Worm (Caenorhabditis elegans) whole organism, L4 larva: ENCODE data around the gene sups-1.

Experiments
- D1046.2 ChIP-seq: fragments of 200-800 bp; sonication (Bioruptor generic); IDR thresholded peaks from 2 replicates; pipeline ENCODE4 v1.3.6; 2022; ENCODE audit warnings: missing genetic modification characterization, missing compliant biosample characterization
- F49E8.2 ChIP-seq: sonication (generic microtip); optimal IDR thresholded peaks from 2 replicates; lab custom pipeline; 2016; ENCODE audit warnings: missing compliant biosample characterization, mild to moderate bottlenecking, missing genetic modification characterization, borderline replicate concordance
- T26A8.4 ChIP-seq: fragments of 200-800 bp; sonication (Bioruptor generic); IDR thresholded peaks from 2 replicates; pipeline ENCODE4 v1.3.6; 2022; ENCODE audit warnings: missing genetic modification characterization, missing compliant biosample characterization
- Y105C5A.15 ChIP-seq: fragments of 200-800 bp; sonication (Bioruptor generic); IDR thresholded peaks from 2 replicates; pipeline ENCODE4 v1.3.6; 2022; ENCODE audit warnings: missing genetic modification characterization, missing compliant biosample characterization
- Y75B8A.6 ChIP-seq: fragments of 200-800 bp; sonication (Bioruptor generic); IDR thresholded peaks from 2 replicates; pipeline ENCODE4 v1.3.6; 2022; ENCODE audit warnings: missing genetic modification reagents, missing genetic modification characterization, missing compliant biosample characterization
- aha-1 ChIP-seq: fragments of 150-350 bp; peaks from one replicate; lab custom pipeline; 2014; ENCODE audit warnings: missing biosample characterization, missing genetic modification characterization
- ama-1 ChIP-seq: fragments of 150-350 bp; optimal IDR thresholded peaks from 2 replicates; lab custom pipeline; 2014; ENCODE audit warnings: inconsistent platforms, mixed read lengths
- arid-1 ChIP-seq: fragments of 200-800 bp; sonication (Bioruptor generic); conservative IDR thresholded peaks from 2 replicates; pipeline ENCODE4 v1.3.6; 2022; ENCODE audit warnings: missing genetic modification reagents, missing genetic modification characterization, missing compliant biosample characterization
- attf-4 ChIP-seq: sonication (generic microtip); optimal IDR thresholded peaks from 3 replicates; lab custom pipeline; 2017; ENCODE audit warnings: missing biosample characterization, missing genetic modification characterization
- ceh-20 ChIP-seq: fragments of 200-800 bp; sonication (Bioruptor generic); IDR thresholded peaks from 2 replicates; pipeline ENCODE4 v1.3.6; 2022; ENCODE audit warnings: missing genetic modification reagents, missing genetic modification characterization, missing compliant biosample characterization
- ceh-44 ChIP-seq: fragments of 200-800 bp; sonication (Bioruptor generic); IDR thresholded peaks from 2 replicates; pipeline ENCODE4 v1.3.6; 2022; ENCODE audit warnings: missing genetic modification reagents, missing genetic modification characterization, missing compliant biosample characterization
- ceh-82 ChIP-seq: sonication (generic microtip); optimal IDR thresholded peaks from 2 replicates; lab custom pipeline; 2017; ENCODE audit warnings: missing biosample characterization, missing genetic modification characterization
- ces-1 ChIP-seq: fragments of 150-350 bp; sonication (generic microtip); optimal IDR thresholded peaks from 4 replicates; lab custom pipeline; 2014; ENCODE audit warnings: missing biosample characterization, missing genetic modification reagents, missing genetic modification characterization
- daf-16 ChIP-seq, 3 experiments: sonication (generic microtip); optimal IDR thresholded peaks; 2 replicates each; lab custom pipeline; 2016 to 2017; ENCODE audit warnings: missing genetic modification characterization in 3 of 3, missing genetic modification reagents in 3 of 3, mild to moderate bottlenecking in 2 of 3, missing compliant biosample characterization in 2 of 3, missing biosample characterization in 1 of 3, moderate library complexity in 1 of 3
- dmd-6 ChIP-seq: fragments of 200-800 bp; sonication (Bioruptor generic); IDR thresholded peaks from 2 replicates; pipeline ENCODE4 v1.3.6; 2022; ENCODE audit warnings: missing genetic modification reagents, missing genetic modification characterization, missing compliant biosample characterization
- dmd-8 ChIP-seq: fragments of 200-800 bp; sonication (Bioruptor generic); IDR thresholded peaks from 2 replicates; pipeline ENCODE4 v1.3.6; 2022; ENCODE audit warnings: missing genetic modification characterization, missing compliant biosample characterization
- dmd-9 ChIP-seq: fragments of 200-800 bp; sonication (Bioruptor generic); IDR thresholded peaks from 2 replicates; pipeline ENCODE4 v1.3.6; 2022; ENCODE audit warnings: missing genetic modification reagents, missing genetic modification characterization, missing compliant biosample characterization
- dpl-1 ChIP-seq: fragments of 150-350 bp; optimal IDR thresholded peaks from 2 replicates; lab custom pipeline; 2014; ENCODE audit warnings: missing biosample characterization, missing genetic modification reagents, missing genetic modification characterization
- dve-1 ChIP-seq: sonication (generic microtip); optimal IDR thresholded peaks from 2 replicates; lab custom pipeline; 2017; ENCODE audit warnings: antibody characterized with exemption, mild to moderate bottlenecking, missing genetic modification characterization, missing compliant biosample characterization; ENCODE audit not compliant: insufficient read depth
- gei-8 ChIP-seq: fragments of 200-800 bp; sonication (Bioruptor generic); optimal IDR thresholded peaks from 2 replicates; lab custom pipeline; 2018; ENCODE audit warnings: mild to moderate bottlenecking, missing genetic modification characterization, missing compliant biosample characterization
- hlh-11 ChIP-seq: fragments of 200-800 bp; sonication (Bioruptor generic); optimal IDR thresholded peaks from 2 replicates; lab custom pipeline; 2018; ENCODE audit warnings: mild to moderate bottlenecking, missing genetic modification characterization, missing compliant biosample characterization
- hlh-30 ChIP-seq: sonication (generic microtip); optimal IDR thresholded peaks from 2 replicates; lab custom pipeline; 2017; ENCODE audit warnings: antibody characterized with exemption, mild to moderate bottlenecking, missing genetic modification characterization, missing compliant biosample characterization; ENCODE audit not compliant: insufficient read depth
- lim-7 ChIP-seq: fragments of 200-800 bp; sonication (Bioruptor generic); IDR thresholded peaks from 2 replicates; pipeline ENCODE4 v1.3.6; 2022; ENCODE audit warnings: missing genetic modification characterization, missing compliant biosample characterization
- lin-15B ChIP-seq: fragments of 150-350 bp; sonication (generic microtip); optimal IDR thresholded peaks from 3 replicates; lab custom pipeline; 2014; ENCODE audit warnings: missing biosample characterization, missing genetic modification characterization
- lin-29 ChIP-seq: fragments of 200-800 bp; sonication (Bioruptor generic); IDR thresholded peaks from 2 replicates; pipeline ENCODE4 v1.3.6; 2022; ENCODE audit warnings: missing genetic modification reagents, missing genetic modification characterization, missing compliant biosample characterization
- lin-39 ChIP-seq: fragments of 150-350 bp; optimal IDR thresholded peaks from 2 replicates; lab custom pipeline; 2014; ENCODE audit warnings: missing biosample characterization, missing genetic modification reagents, missing genetic modification characterization
- lsy-2 ChIP-seq, 2 experiments: fragments of 150-350 bp in 1 of 2; sonication (generic microtip) in 1 of 2; optimal IDR thresholded peaks; 2 replicates each; lab custom pipeline; 2014 to 2017; ENCODE audit warnings: missing biosample characterization in 2 of 2, missing genetic modification characterization in 2 of 2
- mxl-3 ChIP-seq: fragments of 200-800 bp; sonication (Bioruptor generic); optimal IDR thresholded peaks from 2 replicates; lab custom pipeline; 2018; ENCODE audit warnings: mild to moderate bottlenecking, missing genetic modification characterization, missing compliant biosample characterization
- nhr-102 ChIP-seq: sonication (generic microtip); optimal IDR thresholded peaks from 2 replicates; lab custom pipeline; 2016; ENCODE audit warnings: mild to moderate bottlenecking, missing genetic modification characterization, moderate library complexity, missing compliant biosample characterization
- nhr-237 ChIP-seq: sonication (generic microtip); optimal IDR thresholded peaks from 2 replicates; lab custom pipeline; 2017; ENCODE audit warnings: missing biosample characterization, missing genetic modification characterization
- nhr-28 ChIP-seq: fragments of 150-350 bp; optimal IDR thresholded peaks from 2 replicates; lab custom pipeline; 2014; ENCODE audit warnings: missing biosample characterization, missing genetic modification characterization
- nhr-41 ChIP-seq: fragments of 200-800 bp; sonication (Bioruptor generic); IDR thresholded peaks from 2 replicates; pipeline ENCODE4 v1.3.6; 2022; ENCODE audit warnings: missing genetic modification reagents, missing genetic modification characterization, missing compliant biosample characterization
- nhr-42 ChIP-seq: fragments of 200-800 bp; sonication (Bioruptor generic); IDR thresholded peaks from 2 replicates; pipeline ENCODE4 v1.3.6; 2022; ENCODE audit warnings: missing genetic modification characterization, missing compliant biosample characterization
- nhr-48 ChIP-seq: sonication (generic microtip); optimal IDR thresholded peaks from 2 replicates; lab custom pipeline; 2016; ENCODE audit warnings: mild to moderate bottlenecking, missing genetic modification characterization, missing compliant biosample characterization
- nhr-76 ChIP-seq: fragments of 150-350 bp; optimal IDR thresholded peaks from 2 replicates; lab custom pipeline; 2014; ENCODE audit warnings: missing biosample characterization, missing genetic modification characterization
- pha-4 ChIP-seq, 2 experiments: fragments of 150-350 bp in 1 of 2; fragments of 200-800 bp in 1 of 2; sonication (Bioruptor generic) in 1 of 2; IDR thresholded peaks in 1 of 2; optimal IDR thresholded peaks in 1 of 2; 2 replicates each; pipeline versions ENCODE4 v1.3.6 to Lab custom; 2014 to 2022; ENCODE audit warnings: missing genetic modification characterization in 2 of 2, missing genetic modification reagents in 2 of 2, missing biosample characterization in 1 of 2, missing compliant biosample characterization in 1 of 2
- php-3 ChIP-seq: fragments of 200-800 bp; sonication (Bioruptor generic); IDR thresholded peaks from 2 replicates; pipeline ENCODE4 v1.3.6; 2022; ENCODE audit warnings: missing genetic modification reagents, missing genetic modification characterization, missing compliant biosample characterization
- rbr-2 ChIP-seq: sonication (generic microtip); optimal IDR thresholded peaks from 2 replicates; lab custom pipeline; 2016; ENCODE audit warnings: missing genotype, missing genetic modification characterization, missing compliant biosample characterization
- set-16 ChIP-seq: fragments of 200-800 bp; sonication (Bioruptor generic); IDR thresholded peaks from 2 replicates; pipeline ENCODE4 v1.3.6; 2022; ENCODE audit warnings: missing genetic modification reagents, missing genetic modification characterization, missing compliant biosample characterization
- skn-1 ChIP-seq: fragments of 150-350 bp; optimal IDR thresholded peaks from 2 replicates; lab custom pipeline; 2014; ENCODE audit warnings: missing biosample characterization, missing genetic modification characterization
- snpc-1.2 ChIP-seq: fragments of 200-800 bp; sonication (Bioruptor generic); IDR thresholded peaks from 2 replicates; pipeline ENCODE4 v1.3.6; 2022; ENCODE audit warnings: missing genetic modification reagents, missing genetic modification characterization, missing compliant biosample characterization
- unc-62 ChIP-seq, 3 experiments: fragments of 150-350 bp in 1 of 3; sonication (generic microtip); optimal IDR thresholded peaks in 2 of 3; peaks in 1 of 3; 1 replicate in 1 of 3; 2 replicates in 2 of 3; lab custom pipeline; 2014 to 2017; ENCODE audit warnings: missing biosample characterization in 3 of 3, missing genetic modification characterization in 3 of 3, missing genetic modification reagents in 3 of 3, missing genotype in 1 of 3
- zfp-2 ChIP-seq: sonication (generic microtip); optimal IDR thresholded peaks from 2 replicates; lab custom pipeline; 2016; ENCODE audit warnings: mild to moderate bottlenecking, missing genetic modification characterization, missing compliant biosample characterization
- zip-11 ChIP-seq: fragments of 200-800 bp; sonication (Bioruptor generic); IDR thresholded peaks from 2 replicates; pipeline ENCODE4 v1.3.6; 2022; ENCODE audit warnings: missing genetic modification characterization, missing compliant biosample characterization
- zip-2 ChIP-seq: fragments of 150-350 bp; optimal IDR thresholded peaks from 2 replicates; lab custom pipeline; 2014; ENCODE audit warnings: missing biosample characterization, missing genetic modification characterization

The sups-1 gene

ce11 chrX:6040435-6041093 lies 36.6 kb downstream of the sups-1 start:
- TF ChIP-seq nhr-76 (no peak), zfp-2 (no peak), lin-29 (GFP tag; lab: Robert Waterston, UW) (no peak), snpc-1.2 (GFP tag; lab: Robert Waterston, UW) (no peak), T26A8.4 (GFP tag; lab: Robert Waterston, UW) (no peak), Y105C5A.15 (GFP tag; lab: Robert Waterston, UW) (no peak), lim-7 (GFP tag; lab: Robert Waterston, UW) (no peak), nhr-237 (tag; lab: Kevin White, UChicago) (no peak), set-16 (peak; percentile 78), Y75B8A.6 (GFP tag; lab: Robert Waterston, UW) (no peak), mxl-3 (GFP tag; lab: Kevin White, UChicago) (peak; percentile 2), ceh-44 (no peak), nhr-42 (no peak), dmd-9 (GFP tag; lab: Robert Waterston, UW) (no peak), unc-62 (GFP tag; optimal IDR thresholded peaks at IDR 0.05 in 1 of 2; lab: Kevin White, UChicago) (peak in 1 of 2 experiments; percentile 74), unc-62 (tag; optimal IDR thresholded peaks at IDR 0.05; lab: Kevin White, UChicago) (no peak), ceh-82 (tag; lab: Kevin White, UChicago) (no peak), zip-11 (GFP tag; lab: Robert Waterston, UW) (no peak), lin-39 (no peak), ama-1 (lab: Kevin White, UChicago) (no peak), rbr-2 (tag; lab: Kevin White, UChicago) (no peak), skn-1 (tag; lab: Kevin White, UChicago) (no peak), daf-16 (GFP tag; optimal IDR thresholded peaks at IDR 0.05; lab: Kevin White, UChicago) (peak in 1 of 2 experiments; percentile 22), daf-16 (tag; optimal IDR thresholded peaks at IDR 0.05; lab: Kevin White, UChicago) (no peak), nhr-41 (GFP tag; lab: Robert Waterston, UW) (no peak), gei-8 (GFP tag; lab: Kevin White, UChicago) (no peak), F49E8.2 (tag; lab: Kevin White, UChicago) (no peak), D1046.2 (GFP tag; lab: Robert Waterston, UW) (no peak), nhr-48 (tag; lab: Kevin White, UChicago) (no peak), aha-1 (tag; lab: Kevin White, UChicago) (peak; percentile 73), arid-1 (no peak)

ce11 chrX:6041094-6041441 lies 37.1 kb downstream of the sups-1 start:
- TF ChIP-seq skn-1 (tag; lab: Kevin White, UChicago) (no peak), php-3 (GFP tag; lab: Robert Waterston, UW) (peak; percentile 58), daf-16 (GFP tag; optimal IDR thresholded peaks at IDR 0.05; lab: Kevin White, UChicago) (no peak), daf-16 (tag; optimal IDR thresholded peaks at IDR 0.05; lab: Kevin White, UChicago) (peak; percentile 0), dmd-6 (GFP tag; lab: Robert Waterston, UW) (0 out of 2 replicates have a peak, but pooled peaks have one; percentile 10), hlh-11 (tag; lab: Kevin White, UChicago) (peak; percentile 64), ceh-20 (GFP tag; lab: Robert Waterston, UW) (no peak), hlh-30 (tag; lab: Kevin White, UChicago) (peak; percentile 26), nhr-28 (peak; percentile 37), dve-1 (tag; lab: Kevin White, UChicago) (peak; percentile 27)
- TF ChIP-seq, all 104 proteins: peak for 7

ce11 chrX:6041995-6042481 lies 38.1 kb downstream of the sups-1 start:
- TF ChIP-seq dmd-8 (GFP tag; lab: Robert Waterston, UW) (no peak), ces-1 (GFP tag; lab: Kevin White, UChicago) (no peak), unc-62 (GFP tag; optimal IDR thresholded peaks at IDR 0.05 in 1 of 2; lab: Kevin White, UChicago) (peak in 1 of 2 experiments; percentile 10), unc-62 (tag; optimal IDR thresholded peaks at IDR 0.05; lab: Kevin White, UChicago) (no peak), mxl-3 (GFP tag; lab: Kevin White, UChicago) (no peak), pha-4 (GFP tag; IDR thresholded peaks at IDR 0.05; lab: Robert Waterston, UW) (peak; percentile 28; the same call in 1 of the 2 replicates), pha-4 (tag; optimal IDR thresholded peaks at IDR 0.05; lab: Kevin White, UChicago) (peak; percentile 21), zip-2 (tag; lab: Kevin White, UChicago) (no peak), attf-4 (no peak), nhr-102 (tag; lab: Kevin White, UChicago) (peak; percentile 41), dmd-6 (GFP tag; lab: Robert Waterston, UW) (peak; percentile 77; the same call in 1 of the 2 replicates), set-16 (0 out of 2 replicates have a peak, but pooled peaks have one; percentile 31), Y75B8A.6 (GFP tag; lab: Robert Waterston, UW) (no peak), lin-15B (tag; lab: Kevin White, UChicago) (no peak), dpl-1 (peak; percentile 3), lsy-2 (tag; optimal IDR thresholded peaks at IDR 0.05; lab: Kevin White, UChicago) (peak in 1 of 2 experiments; percentile 44)
